Fruit fly (Drosophila melanogaster) whole organism, embryonic: Measurements from ENCODE around the gene TpnC25D.

Experiments
- Ada2b ChIP-seq: fragments of 200-800 bp; sonication (Bioruptor generic); IDR thresholded peaks from 2 replicates; pipeline ENCODE4 v1.3.6; 2022; ENCODE audit warnings: missing biosample characterization, missing genetic modification characterization
- Antp ChIP-seq: fragments of 200-800 bp; sonication (Bioruptor generic); optimal IDR thresholded peaks from 3 replicates; lab custom pipeline; 2016; ENCODE audit warnings: missing biosample characterization, missing genetic modification characterization
- BEAF-32 ChIP-seq: fragments of 200-800 bp; sonication (Bioruptor generic); optimal IDR thresholded peaks from 3 replicates; lab custom pipeline; 2017; ENCODE audit warnings: missing biosample characterization, missing genetic modification characterization, mild to moderate bottlenecking, moderate library complexity, missing genetic modification reagents
- CG10267 ChIP-seq: fragments of 200-800 bp; sonication (Bioruptor generic); optimal IDR thresholded peaks from 2 replicates; lab custom pipeline; 2018; ENCODE audit warnings: missing biosample characterization, mild to moderate bottlenecking, missing genetic modification characterization, moderate library complexity
- CG10979 ChIP-seq: fragments of 200-800 bp; sonication (Bioruptor generic); optimal IDR thresholded peaks from 2 replicates; lab custom pipeline; 2018; ENCODE audit warnings: missing biosample characterization, mild to moderate bottlenecking, missing genetic modification characterization, moderate library complexity
- CG11456 ChIP-seq: fragments of 200-800 bp; sonication (Bioruptor generic); IDR thresholded peaks from 3 replicates; pipeline ENCODE4 v1.3.6; 2022; ENCODE audit warnings: missing biosample characterization, missing genetic modification characterization
- CG11696 ChIP-seq: fragments of 200-800 bp; sonication (Bioruptor generic); IDR thresholded peaks from 2 replicates; pipeline ENCODE4 v1.3.6; 2022; ENCODE audit warnings: missing biosample characterization, missing genetic modification characterization
- CG12769 ChIP-seq: fragments of 200-800 bp; sonication (Bioruptor generic); optimal IDR thresholded peaks from 2 replicates; lab custom pipeline; 2019; ENCODE audit warnings: missing biosample characterization, mild to moderate bottlenecking, missing genetic modification characterization, moderate library complexity
- CG12942 ChIP-seq: fragments of 200-800 bp; sonication (Bioruptor generic); optimal IDR thresholded peaks from 3 replicates; lab custom pipeline; 2016; ENCODE audit warnings: missing biosample characterization, missing genetic modification characterization
- CG13894 ChIP-seq: fragments of 200-800 bp; sonication (Bioruptor generic); optimal IDR thresholded peaks from 3 replicates; lab custom pipeline; 2018; ENCODE audit warnings: missing biosample characterization, mild to moderate bottlenecking, missing genetic modification characterization, moderate library complexity
- CG15073 ChIP-seq: fragments of 200-800 bp; sonication (Bioruptor generic); optimal IDR thresholded peaks from 2 replicates; lab custom pipeline; 2016; ENCODE audit warnings: missing biosample characterization, missing genetic modification characterization
- CG15269 ChIP-seq: fragments of 200-800 bp; sonication (Bioruptor generic); optimal IDR thresholded peaks from 2 replicates; lab custom pipeline; 2018; ENCODE audit warnings: missing biosample characterization, mild to moderate bottlenecking, missing genetic modification characterization, moderate library complexity
- CG17186 ChIP-seq: fragments of 200-800 bp; sonication (Bioruptor generic); optimal IDR thresholded peaks from 3 replicates; lab custom pipeline; 2017; ENCODE audit warnings: missing biosample characterization, missing genetic modification reagents, missing genetic modification characterization
- CG17568 ChIP-seq: fragments of 200-800 bp; sonication (Bioruptor generic); optimal IDR thresholded peaks from 2 replicates; lab custom pipeline; 2018; ENCODE audit warnings: missing biosample characterization, mild to moderate bottlenecking, missing genetic modification characterization, moderate library complexity
- CG2116 ChIP-seq: fragments of 200-800 bp; sonication (Bioruptor generic); optimal IDR thresholded peaks from 3 replicates; lab custom pipeline; 2018; ENCODE audit warnings: missing biosample characterization, mild to moderate bottlenecking, missing genetic modification characterization
- CG30020 ChIP-seq: fragments of 200-800 bp; optimal IDR thresholded peaks from 2 replicates; lab custom pipeline; 2019; ENCODE audit warnings: missing biosample characterization, mild to moderate bottlenecking, missing genetic modification characterization, moderate library complexity
- CG33557 ChIP-seq: fragments of 200-800 bp; sonication (Bioruptor generic); optimal IDR thresholded peaks from 2 replicates; lab custom pipeline; 2019; ENCODE audit warnings: missing biosample characterization, mild to moderate bottlenecking, missing genetic modification characterization, moderate library complexity
- CG4707 ChIP-seq: fragments of 200-800 bp; sonication (Bioruptor generic); optimal IDR thresholded peaks from 2 replicates; lab custom pipeline; 2018; ENCODE audit warnings: missing biosample characterization, mild to moderate bottlenecking, missing genetic modification characterization, moderate library complexity
- CG6683 ChIP-seq: fragments of 200-800 bp; sonication (Bioruptor generic); optimal IDR thresholded peaks from 2 replicates; lab custom pipeline; 2017; ENCODE audit warnings: missing biosample characterization, mild to moderate bottlenecking, missing genetic modification characterization, missing genetic modification reagents
- CG6765 ChIP-seq: fragments of 200-800 bp; sonication (Bioruptor generic); optimal IDR thresholded peaks from 3 replicates; lab custom pipeline; 2017; ENCODE audit warnings: missing biosample characterization, mild to moderate bottlenecking, missing genetic modification characterization
- CG7928 ChIP-seq: fragments of 200-800 bp; sonication (Bioruptor generic); optimal IDR thresholded peaks from 2 replicates; lab custom pipeline; 2017; ENCODE audit warnings: missing biosample characterization, mild to moderate bottlenecking, missing genetic modification characterization
- CG8944 ChIP-seq: fragments of 200-800 bp; sonication (Bioruptor generic); optimal IDR thresholded peaks from 3 replicates; lab custom pipeline; 2016; ENCODE audit warnings: missing biosample characterization, missing genetic modification characterization
- CG9876 ChIP-seq: fragments of 200-800 bp; sonication (Bioruptor generic); optimal IDR thresholded peaks from 2 replicates; lab custom pipeline; 2016; ENCODE audit warnings: missing biosample characterization, missing genetic modification characterization
- Dp ChIP-seq: fragments of 200-800 bp; sonication (Bioruptor generic); optimal IDR thresholded peaks from 2 replicates; lab custom pipeline; 2018; ENCODE audit warnings: missing biosample characterization, mild to moderate bottlenecking, missing genetic modification characterization, moderate library complexity
- Hand ChIP-seq: fragments of 200-800 bp; sonication (Bioruptor generic); optimal IDR thresholded peaks from 2 replicates; lab custom pipeline; 2017; ENCODE audit warnings: mild to moderate bottlenecking, missing biosample characterization, missing genetic modification reagents, missing genetic modification characterization
- Jarid2 ChIP-seq: fragments of 200-800 bp; sonication (Bioruptor generic); optimal IDR thresholded peaks from 3 replicates; lab custom pipeline; 2017; ENCODE audit warnings: mild to moderate bottlenecking, missing biosample characterization, missing genetic modification reagents, missing genetic modification characterization
- Kr ChIP-seq: fragments of 200-800 bp; sonication (Bioruptor generic); optimal IDR thresholded peaks from 2 replicates; lab custom pipeline; 2017; ENCODE audit warnings: missing biosample characterization, mild to moderate bottlenecking, missing genetic modification characterization
- NfI ChIP-seq: fragments of 200-800 bp; sonication (Bioruptor generic); optimal IDR thresholded peaks from 3 replicates; lab custom pipeline; 2018; ENCODE audit warnings: missing biosample characterization, mild to moderate bottlenecking, missing genetic modification characterization, moderate library complexity
- Poxn ChIP-seq: fragments of 200-800 bp; sonication (Bioruptor generic); IDR thresholded peaks from 2 replicates; pipeline ENCODE4 v1.3.6; 2022; ENCODE audit warnings: missing biosample characterization, missing genetic modification characterization
- Sox102F ChIP-seq: fragments of 200-800 bp; sonication (Bioruptor generic); optimal IDR thresholded peaks from 2 replicates; lab custom pipeline; 2018; ENCODE audit warnings: missing biosample characterization, mild to moderate bottlenecking, missing genetic modification characterization, moderate library complexity
- ato ChIP-seq: fragments of 200-800 bp; sonication (Bioruptor generic); IDR thresholded peaks from 2 replicates; pipeline ENCODE4 v1.3.6; 2022; ENCODE audit warnings: missing biosample characterization, missing genetic modification characterization; ENCODE audit not compliant: partially characterized antibody
- chinmo ChIP-seq: fragments of 200-800 bp; sonication (Bioruptor generic); IDR thresholded peaks from 4 replicates; pipeline ENCODE4 v1.3.6; 2022; ENCODE audit warnings: missing biosample characterization, missing genetic modification characterization; ENCODE audit not compliant: partially characterized antibody
- danr ChIP-seq: fragments of 200-800 bp; sonication (Bioruptor generic); IDR thresholded peaks from 2 replicates; pipeline ENCODE4 v1.3.6; 2022; ENCODE audit warnings: missing biosample characterization, missing genetic modification characterization
- disco-r ChIP-seq: fragments of 200-800 bp; sonication (Bioruptor generic); optimal IDR thresholded peaks from 2 replicates; lab custom pipeline; 2016; ENCODE audit warnings: missing biosample characterization, missing genetic modification characterization
- ewg ChIP-seq: fragments of 200-800 bp; sonication (Bioruptor generic); optimal IDR thresholded peaks from 3 replicates; lab custom pipeline; 2017; ENCODE audit warnings: mild to moderate bottlenecking, missing biosample characterization, missing genetic modification reagents, missing genetic modification characterization
- hb ChIP-seq: fragments of 200-800 bp; sonication (Bioruptor generic); IDR thresholded peaks from 3 replicates; pipeline ENCODE4 v1.3.6; 2022; ENCODE audit warnings: missing biosample characterization, missing genetic modification characterization; ENCODE audit not compliant: partially characterized antibody
- her ChIP-seq: fragments of 200-800 bp; sonication (Bioruptor generic); optimal IDR thresholded peaks from 2 replicates; lab custom pipeline; 2016; ENCODE audit warnings: missing biosample characterization, missing genetic modification characterization
- hth ChIP-seq: fragments of >200 bp; optimal IDR thresholded peaks from 2 replicates; lab custom pipeline; 2017; ENCODE audit warnings: inconsistent platforms
- lbe ChIP-seq: fragments of 200-800 bp; sonication (Bioruptor generic); optimal IDR thresholded peaks from 2 replicates; lab custom pipeline; 2016; ENCODE audit warnings: missing biosample characterization, mild to moderate bottlenecking, missing genetic modification characterization
- p53 ChIP-seq: fragments of 200-800 bp; sonication (Bioruptor generic); optimal IDR thresholded peaks from 2 replicates; lab custom pipeline; 2016; ENCODE audit warnings: missing biosample characterization, missing genetic modification characterization
- pan ChIP-seq, 4 experiments: fragments of >200 bp in 3 of 4; fragments of 200-800 bp in 1 of 4; sonication (Bioruptor generic) in 1 of 4; optimal IDR thresholded peaks in 3 of 4; IDR thresholded peaks in 1 of 4; 2 replicates each; pipeline versions ENCODE4 v1.3.6 to Lab custom; 2017 to 2022; ENCODE audit warnings: missing biosample characterization in 2 of 4, missing genetic modification characterization in 2 of 4, mixed read lengths in 1 of 4
- pb ChIP-seq: fragments of 200-800 bp; sonication (Bioruptor generic); optimal IDR thresholded peaks from 3 replicates; lab custom pipeline; 2016; ENCODE audit warnings: missing biosample characterization, missing genetic modification characterization
- repo ChIP-seq: fragments of 200-800 bp; sonication (Bioruptor generic); optimal IDR thresholded peaks from 2 replicates; lab custom pipeline; 2016; ENCODE audit warnings: missing biosample characterization, missing genetic modification characterization
- salm ChIP-seq: fragments of 200-800 bp; sonication (Bioruptor generic); optimal IDR thresholded peaks from 2 replicates; lab custom pipeline; 2018; ENCODE audit warnings: missing biosample characterization, mild to moderate bottlenecking, missing genetic modification characterization
- shn ChIP-seq: fragments of 200-800 bp; sonication (Bioruptor generic); optimal IDR thresholded peaks from 3 replicates; lab custom pipeline; 2016; ENCODE audit warnings: missing biosample characterization, missing genetic modification characterization
- slbo ChIP-seq: fragments of 200-800 bp; sonication (Bioruptor generic); IDR thresholded peaks from 2 replicates; pipeline ENCODE4 v1.3.6; 2022; ENCODE audit warnings: missing biosample characterization, missing genetic modification characterization
- sob ChIP-seq: fragments of 200-800 bp; sonication (Bioruptor generic); IDR thresholded peaks from 2 replicates; pipeline ENCODE4 v1.3.6; 2022; ENCODE audit warnings: missing biosample characterization, missing genetic modification characterization
- tgo ChIP-seq: fragments of 200-800 bp; sonication (Bioruptor generic); IDR thresholded peaks from 3 replicates; pipeline ENCODE4 v1.3.6; 2022; ENCODE audit warnings: missing biosample characterization, missing genetic modification characterization
- unc-4 ChIP-seq: fragments of 200-800 bp; sonication (Bioruptor generic); IDR thresholded peaks from 2 replicates; pipeline ENCODE4 v1.3.6; 2022; ENCODE audit warnings: missing biosample characterization, missing genetic modification characterization; ENCODE audit not compliant: partially characterized antibody

Gene TpnC25D

DNA sequence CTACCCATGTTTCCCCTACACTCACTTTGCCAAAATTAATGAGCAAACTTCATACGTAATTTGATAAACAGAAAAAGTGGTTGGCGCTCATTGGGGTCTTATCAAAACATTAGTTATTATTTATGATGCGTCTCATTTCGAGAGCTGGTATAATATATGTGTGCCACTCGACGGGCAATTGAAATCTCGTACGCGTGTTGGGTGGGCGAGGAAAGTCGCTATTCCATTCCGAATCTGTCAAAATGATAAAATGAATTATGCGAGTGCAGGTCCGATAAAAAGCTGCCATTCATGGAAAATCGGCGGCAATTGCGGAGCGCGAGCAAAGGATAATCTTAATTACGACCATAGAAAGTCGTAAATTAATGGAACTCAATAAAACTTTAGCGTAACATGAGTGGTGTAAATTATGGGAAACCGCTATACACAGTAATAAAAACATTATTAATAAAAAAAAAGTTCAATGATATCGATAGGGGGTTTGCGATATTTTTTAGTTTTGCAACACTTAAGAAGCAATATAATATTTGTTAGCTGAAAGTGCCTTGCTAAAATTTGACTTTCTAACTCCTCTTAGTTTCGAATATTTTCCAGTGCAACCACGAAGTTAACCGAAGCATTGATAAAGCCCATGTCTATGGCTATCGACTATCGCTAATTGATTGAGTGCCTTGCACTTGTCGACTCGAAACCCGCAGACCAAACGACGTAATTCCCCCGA, 25.9 kb downstream of the TpnC25D start (continued):
- TF ChIP-seq p53 (GFP tag; lab: Kevin White, UChicago): no peak
- TF ChIP-seq ewg (GFP tag; lab: Kevin White, UChicago): no peak
- TF ChIP-seq CG15269 (tag; lab: Kevin White, UChicago): peak; percentile 42
- TF ChIP-seq CG11696 (GFP tag; lab: Robert Waterston, UW): no peak
- no peak for TF ChIP-seq Jarid2 (GFP tag; lab: Kevin White, UChicago)
- no peak for TF ChIP-seq salm (tag; lab: Kevin White, UChicago)
- no peak for TF ChIP-seq CG2116 (GFP tag; lab: Kevin White, UChicago)
- TF ChIP-seq CG8944 (GFP tag; lab: Kevin White, UChicago): no peak
- TF ChIP-seq hth (lab: Kevin White, UChicago): no peak
- no peak for TF ChIP-seq CG7928 (GFP tag; lab: Kevin White, UChicago)
- TF ChIP-seq CG6765 (GFP tag; lab: Kevin White, UChicago): no peak
- TF ChIP-seq CG12769: no peak
- TF ChIP-seq Dp (GFP tag; lab: Kevin White, UChicago): no peak
- no peak for TF ChIP-seq CG15073
- no peak for TF ChIP-seq Ada2b
- 0 out of 2 replicates have a peak, but pooled peaks have one; percentile 11 for TF ChIP-seq sob (GFP tag; lab: Robert Waterston, UW)
- no peak; the same call in 2 of the 3 replicates for TF ChIP-seq tgo (GFP tag; lab: Robert Waterston, UW)
- no peak for TF ChIP-seq CG4707
- TF ChIP-seq repo (GFP tag; lab: Kevin White, UChicago): no peak
- TF ChIP-seq Poxn: no peak
- no peak for TF ChIP-seq CG9876 (GFP tag; lab: Kevin White, UChicago)
- no peak for TF ChIP-seq Kr (GFP tag; lab: Kevin White, UChicago)
- no peak for TF ChIP-seq her
- TF ChIP-seq Hand (GFP tag; lab: Kevin White, UChicago): no peak
- TF ChIP-seq BEAF-32 (GFP tag; lab: Kevin White, UChicago): peak; percentile 36
- TF ChIP-seq lbe (GFP tag; lab: Kevin White, UChicago): peak; percentile 28
- TF ChIP-seq NfI (GFP tag; lab: Kevin White, UChicago): no peak
- TF ChIP-seq Sox102F (GFP tag; lab: Kevin White, UChicago): peak; percentile 24
- no peak for TF ChIP-seq CG11456 (GFP tag; lab: Robert Waterston, UW)
- TF ChIP-seq CG17186 (GFP tag; lab: Kevin White, UChicago): no peak
- no peak for TF ChIP-seq Antp
- no peak for TF ChIP-seq unc-4 (GFP tag; lab: Robert Waterston, UW)
- no peak for TF ChIP-seq ato
- TF ChIP-seq pan (optimal IDR thresholded peaks at IDR 0.05; lab: Kevin White, UChicago): no peak
- TF ChIP-seq pan (GFP tag; optimal IDR thresholded peaks at IDR 0.05 in 1 of 2, IDR thresholded peaks at IDR 0.05 in 1 of 2): peak in 1 of 2 experiments; percentile 50
- no peak for TF ChIP-seq pb (GFP tag; lab: Kevin White, UChicago)
- TF ChIP-seq CG13894: no peak
- no peak for TF ChIP-seq CG12942 (GFP tag; lab: Kevin White, UChicago)
- no peak for TF ChIP-seq shn (GFP tag; lab: Kevin White, UChicago)
- TF ChIP-seq CG6683: no peak
- TF ChIP-seq CG17568 (GFP tag; lab: Kevin White, UChicago): peak; percentile 32
- TF ChIP-seq chinmo (GFP tag; lab: Robert Waterston, UW): 0 out of 4 replicates have a peak, but pooled peaks have one; percentile 41
- TF ChIP-seq CG10267 (tag; lab: Kevin White, UChicago): peak; percentile 33
- TF ChIP-seq CG10979: peak; percentile 8
- TF ChIP-seq hb: no peak
- no peak for TF ChIP-seq danr (GFP tag; lab: Robert Waterston, UW)
- TF ChIP-seq slbo (GFP tag; lab: Robert Waterston, UW): no peak
- no peak for TF ChIP-seq CG30020
- TF ChIP-seq CG33557 (GFP tag; lab: Kevin White, UChicago): no peak
- no peak for TF ChIP-seq disco-r (GFP tag; lab: Kevin White, UChicago)
